Worm (Caenorhabditis elegans) whole organism, young adult: ENCODE measurements around the gene vha-2.

Source experiments
- B0019.2 ChIP-seq: fragments of 200-800 bp; sonication (Bioruptor generic); conservative IDR thresholded peaks from 2 replicates; pipeline ENCODE4 v1.3.6; 2022; ENCODE audit warnings: missing genetic modification reagents, missing genetic modification characterization, missing compliant biosample characterization
- B0035.1 ChIP-seq: sonication (generic microtip); optimal IDR thresholded peaks from 2 replicates; lab custom pipeline; 2016; ENCODE audit warnings: missing genetic modification characterization, mild to moderate bottlenecking, missing compliant biosample characterization, missing genotype, missing genetic modification reagents
- B0336.3 ChIP-seq: fragments of 200-800 bp; sonication (Bioruptor generic); IDR thresholded peaks from 2 replicates; pipeline ENCODE4 v1.3.6; 2022; ENCODE audit warnings: missing genetic modification characterization, missing compliant biosample characterization
- C06A6.2 ChIP-seq: fragments of 200-800 bp; sonication (Bioruptor generic); conservative IDR thresholded peaks from 2 replicates; pipeline ENCODE4 v1.3.6; 2022; ENCODE audit warnings: missing genetic modification characterization, missing compliant biosample characterization
- C17E4.6 ChIP-seq: fragments of 200-800 bp; sonication (Bioruptor generic); IDR thresholded peaks from 2 replicates; pipeline ENCODE4 v1.3.6; 2022; ENCODE audit warnings: missing genetic modification reagents, missing genetic modification characterization, missing compliant biosample characterization
- F10E7.11 ChIP-seq: sonication (generic microtip); optimal IDR thresholded peaks from 2 replicates; lab custom pipeline; 2017; ENCODE audit warnings: mild to moderate bottlenecking, missing genetic modification characterization, moderate library complexity, missing compliant biosample characterization
- F22D6.2 ChIP-seq: sonication (generic microtip); optimal IDR thresholded peaks from 2 replicates; lab custom pipeline; 2016; ENCODE audit warnings: mild to moderate bottlenecking, missing genetic modification characterization, missing compliant biosample characterization
- F49E8.2 ChIP-seq: sonication (generic microtip); optimal IDR thresholded peaks from 3 replicates; lab custom pipeline; 2017; ENCODE audit warnings: missing genetic modification characterization, mild to moderate bottlenecking, missing compliant biosample characterization, antibody characterized with exemption, moderate library complexity; ENCODE audit not compliant: insufficient read depth
- F52B5.7 ChIP-seq: sonication (generic microtip); optimal IDR thresholded peaks from 2 replicates; lab custom pipeline; 2016; ENCODE audit warnings: mild to moderate bottlenecking, missing genetic modification characterization, missing compliant biosample characterization
- F57A8.1 ChIP-seq: fragments of 200-800 bp; sonication (Bioruptor generic); optimal IDR thresholded peaks from 2 replicates; lab custom pipeline; 2018; ENCODE audit warnings: mild to moderate bottlenecking, missing genetic modification characterization, moderate library complexity, missing compliant biosample characterization
- K12H6.12 ChIP-seq: fragments of 200-800 bp; sonication (Bioruptor generic); optimal IDR thresholded peaks from 2 replicates; lab custom pipeline; 2018; ENCODE audit warnings: mild to moderate bottlenecking, missing genetic modification characterization, missing compliant biosample characterization
- Y53G8AR.9 ChIP-seq: fragments of 200-800 bp; sonication (Bioruptor generic); conservative IDR thresholded peaks from 2 replicates; pipeline ENCODE4 v1.3.6; 2022; ENCODE audit warnings: missing genetic modification reagents, missing genetic modification characterization, missing compliant biosample characterization
- Y95B8A.8 ChIP-seq: fragments of 200-800 bp; sonication (Bioruptor generic); IDR thresholded peaks from 2 replicates; pipeline ENCODE4 v1.3.6; 2022; ENCODE audit warnings: missing genetic modification reagents, missing genetic modification characterization, missing compliant biosample characterization
- ama-1 ChIP-seq, 3 experiments: fragments of 150-350 bp in 1 of 3; sonication (generic microtip) in 2 of 3; optimal IDR thresholded peaks; 2 replicates each; lab custom pipeline; 2014 to 2018; ENCODE audit warnings: missing biosample characterization in 2 of 3, missing genetic modification characterization in 2 of 3, missing genetic modification reagents in 2 of 3
- aptf-2 ChIP-seq: fragments of 200-800 bp; sonication (Bioruptor generic); conservative IDR thresholded peaks from 2 replicates; pipeline ENCODE4 v1.3.6; 2022; ENCODE audit warnings: missing genetic modification reagents, missing genetic modification characterization, missing compliant biosample characterization
- atf-7 ChIP-seq: sonication (generic microtip); optimal IDR thresholded peaks from 2 replicates; lab custom pipeline; 2017; ENCODE audit warnings: mild to moderate bottlenecking, missing genetic modification characterization, missing compliant biosample characterization
- athp-1 ChIP-seq: sonication (generic microtip); optimal IDR thresholded peaks from 2 replicates; lab custom pipeline; 2017; ENCODE audit warnings: mild to moderate bottlenecking, missing genetic modification characterization, missing compliant biosample characterization
- attf-3 ChIP-seq: fragments of 200-800 bp; sonication (Bioruptor generic); conservative IDR thresholded peaks from 2 replicates; pipeline ENCODE4 v1.3.6; 2022; ENCODE audit warnings: missing genetic modification reagents, missing genetic modification characterization, missing compliant biosample characterization
- attf-5 ChIP-seq: fragments of 200-800 bp; sonication (Bioruptor generic); optimal IDR thresholded peaks from 2 replicates; lab custom pipeline; 2018; ENCODE audit warnings: mild to moderate bottlenecking, missing genetic modification characterization, missing compliant biosample characterization
- attf-6 ChIP-seq: fragments of 200-800 bp; sonication (Bioruptor generic); IDR thresholded peaks from 2 replicates; pipeline ENCODE4 v1.3.6; 2022; ENCODE audit warnings: missing genetic modification reagents, missing genetic modification characterization, missing compliant biosample characterization
- cebp-2 ChIP-seq: fragments of 200-800 bp; sonication (Bioruptor generic); IDR thresholded peaks from 2 replicates; pipeline ENCODE4 v1.3.6; 2022; ENCODE audit warnings: missing genetic modification characterization, missing compliant biosample characterization
- dox-1 ChIP-seq: fragments of 200-800 bp; sonication (Bioruptor generic); IDR thresholded peaks from 2 replicates; pipeline ENCODE4 v1.3.6; 2022; ENCODE audit warnings: missing genetic modification reagents, missing genetic modification characterization, missing compliant biosample characterization
- dpff-1 ChIP-seq: sonication (generic microtip); optimal IDR thresholded peaks from 2 replicates; lab custom pipeline; 2017; ENCODE audit warnings: mild to moderate bottlenecking, missing genetic modification characterization, missing compliant biosample characterization
- efl-1 ChIP-seq: fragments of 150-350 bp; optimal IDR thresholded peaks from 2 replicates; lab custom pipeline; 2014; ENCODE audit warnings: missing biosample characterization, missing genetic modification reagents, missing genetic modification characterization
- egl-18 ChIP-seq: fragments of 200-800 bp; sonication (Bioruptor generic); IDR thresholded peaks from 2 replicates; pipeline ENCODE4 v1.3.6; 2022; ENCODE audit warnings: missing genetic modification reagents, missing genetic modification characterization, missing compliant biosample characterization
- egl-44 ChIP-seq: fragments of 200-800 bp; sonication (Bioruptor generic); IDR thresholded peaks from 2 replicates; pipeline ENCODE4 v1.3.6; 2022; ENCODE audit warnings: missing genetic modification reagents, missing genetic modification characterization, missing compliant biosample characterization
- fkh-3 ChIP-seq: sonication (generic microtip); optimal IDR thresholded peaks from 2 replicates; lab custom pipeline; 2016; ENCODE audit warnings: mild to moderate bottlenecking, missing genetic modification characterization, missing compliant biosample characterization
- gei-17 ChIP-seq: fragments of 200-800 bp; sonication (Bioruptor generic); optimal IDR thresholded peaks from 2 replicates; lab custom pipeline; 2018; ENCODE audit warnings: mild to moderate bottlenecking, missing genetic modification characterization, missing compliant biosample characterization
- hsf-1 ChIP-seq: fragments of 200-800 bp; sonication (Bioruptor generic); IDR thresholded peaks from 2 replicates; pipeline ENCODE4 v1.3.6; 2022; ENCODE audit warnings: missing genetic modification reagents, missing genetic modification characterization, missing compliant biosample characterization
- let-526 ChIP-seq: fragments of 200-800 bp; sonication (Bioruptor generic); IDR thresholded peaks from 2 replicates; pipeline ENCODE4 v1.3.6; 2022; ENCODE audit warnings: missing genetic modification reagents, missing genetic modification characterization, missing compliant biosample characterization
- let-607 ChIP-seq, 2 experiments: fragments of 200-800 bp in 1 of 2; sonication (Bioruptor generic) in 1 of 2; sonication (generic microtip) in 1 of 2; optimal IDR thresholded peaks; 2 replicates each; lab custom pipeline; 2016 to 2018; ENCODE audit warnings: mild to moderate bottlenecking in 2 of 2, missing compliant biosample characterization in 2 of 2, missing genetic modification characterization in 2 of 2, moderate library complexity in 2 of 2, missing genotype in 1 of 2
- lin-26 ChIP-seq: fragments of 200-800 bp; sonication (Bioruptor generic); IDR thresholded peaks from 2 replicates; pipeline ENCODE4 v1.3.6; 2022; ENCODE audit warnings: missing genetic modification reagents, missing genetic modification characterization, missing compliant biosample characterization
- lin-35 ChIP-seq, 3 experiments: fragments of 150-350 bp in 2 of 3; sonication (generic microtip) in 1 of 3; optimal IDR thresholded peaks; 2 replicates each; lab custom pipeline; 2014 to 2018; ENCODE audit warnings: missing biosample characterization in 3 of 3, missing genetic modification characterization in 3 of 3, missing genetic modification reagents in 3 of 3
- lin-40 ChIP-seq: sonication (generic microtip); optimal IDR thresholded peaks from 2 replicates; lab custom pipeline; 2016; ENCODE audit warnings: missing genetic modification characterization, mild to moderate bottlenecking, missing compliant biosample characterization, missing genotype, missing genetic modification reagents
- lin-54 ChIP-seq: fragments of 200-800 bp; sonication (Bioruptor generic); optimal IDR thresholded peaks from 2 replicates; lab custom pipeline; 2018; ENCODE audit warnings: mild to moderate bottlenecking, missing genetic modification characterization, missing compliant biosample characterization
- lsl-1 ChIP-seq: fragments of 200-800 bp; sonication (Bioruptor generic); optimal IDR thresholded peaks from 2 replicates; lab custom pipeline; 2018; ENCODE audit warnings: mild to moderate bottlenecking, missing genetic modification characterization, moderate library complexity, missing compliant biosample characterization
- madf-3 ChIP-seq: fragments of 200-800 bp; sonication (Bioruptor generic); IDR thresholded peaks from 2 replicates; pipeline ENCODE4 v1.3.6; 2022; ENCODE audit warnings: missing genetic modification reagents, missing genetic modification characterization, missing compliant biosample characterization
- madf-6 ChIP-seq: fragments of 200-800 bp; sonication (Bioruptor generic); IDR thresholded peaks from 2 replicates; pipeline ENCODE4 v1.3.6; 2022; ENCODE audit warnings: missing genetic modification reagents, missing genetic modification characterization, missing compliant biosample characterization
- madf-8 ChIP-seq: fragments of 200-800 bp; sonication (Bioruptor generic); conservative IDR thresholded peaks from 2 replicates; pipeline ENCODE4 v1.3.6; 2022; ENCODE audit warnings: missing genetic modification reagents, missing genetic modification characterization, missing compliant biosample characterization
- nhr-120 ChIP-seq: fragments of 200-800 bp; sonication (Bioruptor generic); IDR thresholded peaks from 2 replicates; pipeline ENCODE4 v1.3.6; 2022; ENCODE audit warnings: missing genetic modification characterization, missing compliant biosample characterization
- rpc-1 ChIP-seq, 2 experiments: fragments of 150-350 bp in 1 of 2; sonication (generic microtip) in 1 of 2; optimal IDR thresholded peaks; 2 replicates each; lab custom pipeline; 2014 to 2018; ENCODE audit warnings: missing biosample characterization in 1 of 2, missing genetic modification characterization in 1 of 2, missing genetic modification reagents in 1 of 2, missing genotype in 1 of 2
- snpc-1.1 ChIP-seq: sonication (generic microtip); optimal IDR thresholded peaks from 2 replicates; lab custom pipeline; 2017; ENCODE audit warnings: missing genetic modification characterization, mild to moderate bottlenecking, missing compliant biosample characterization, antibody characterized with exemption, moderate library complexity, missing genotype, missing genetic modification reagents; ENCODE audit not compliant: insufficient read depth
- snpc-3.4 ChIP-seq: sonication (generic microtip); optimal IDR thresholded peaks from 2 replicates; lab custom pipeline; 2017; ENCODE audit warnings: missing genetic modification characterization, mild to moderate bottlenecking, missing compliant biosample characterization, antibody characterized with exemption, moderate library complexity, missing genotype, missing genetic modification reagents
- tbx-9 ChIP-seq: sonication (generic microtip); optimal IDR thresholded peaks from 2 replicates; lab custom pipeline; 2016; ENCODE audit warnings: borderline replicate concordance, missing genetic modification characterization, inconsistent platforms, missing compliant biosample characterization
- unc-62 ChIP-seq: fragments of 150-350 bp; optimal IDR thresholded peaks from 2 replicates; lab custom pipeline; 2014; ENCODE audit warnings: missing biosample characterization, missing genetic modification reagents, missing genetic modification characterization
- zim-3 ChIP-seq: sonication (generic microtip); optimal IDR thresholded peaks from 2 replicates; lab custom pipeline; 2017; ENCODE audit warnings: mild to moderate bottlenecking, missing genetic modification characterization, moderate library complexity, missing compliant biosample characterization
- ztf-28 ChIP-seq: fragments of 200-800 bp; sonication (Bioruptor generic); IDR thresholded peaks from 2 replicates; pipeline ENCODE4 v1.3.6; 2022; ENCODE audit warnings: missing genetic modification reagents, missing genetic modification characterization, missing compliant biosample characterization
- ztf-6 ChIP-seq: fragments of 200-800 bp; sonication (Bioruptor generic); IDR thresholded peaks from 2 replicates; pipeline ENCODE4 v1.3.6; 2022; ENCODE audit warnings: missing genetic modification reagents, missing genetic modification characterization, missing compliant biosample characterization

The vha-2 gene

ce11 chrIII:9817894-9818293 is 35.9 kb downstream of the vha-2 start:
- peak; percentile 93 for TF ChIP-seq lsl-1 (GFP tag; lab: Kevin White, UChicago)
- TF ChIP-seq F49E8.2 (tag; lab: Kevin White, UChicago), result peak; percentile 26
- TF ChIP-seq snpc-1.1 (tag; lab: Kevin White, UChicago), result no peak
- TF ChIP-seq gei-17 (GFP tag; lab: Kevin White, UChicago), result no peak
- no peak for TF ChIP-seq lin-35 (GFP tag; optimal IDR thresholded peaks at IDR 0.05; lab: Kevin White, UChicago)
- TF ChIP-seq madf-3 (GFP tag; lab: Robert Waterston, UW), result no peak
- no peak for TF ChIP-seq C06A6.2 (GFP tag; lab: Robert Waterston, UW)
- no peak for TF ChIP-seq aptf-2 (GFP tag; lab: Robert Waterston, UW)
- no peak for TF ChIP-seq athp-1 (tag; lab: Kevin White, UChicago)
- no peak for TF ChIP-seq Y95B8A.8 (GFP tag; lab: Robert Waterston, UW)
- TF ChIP-seq nhr-120 (GFP tag; lab: Robert Waterston, UW), result no peak
- peak; percentile 60 for TF ChIP-seq madf-6
- no peak for TF ChIP-seq B0336.3 (GFP tag; lab: Robert Waterston, UW)
- no peak for TF ChIP-seq zim-3
- TF ChIP-seq let-607 (tag; optimal IDR thresholded peaks at IDR 0.05; lab: Kevin White, UChicago), result no peak
- peak; percentile 1 for TF ChIP-seq snpc-3.4 (tag; lab: Kevin White, UChicago)
- TF ChIP-seq let-526 (GFP tag; lab: Robert Waterston, UW), result no peak
- TF ChIP-seq ztf-6 (GFP tag; lab: Robert Waterston, UW), result no peak
- TF ChIP-seq Y53G8AR.9 (GFP tag; lab: Robert Waterston, UW), result no peak
- TF ChIP-seq attf-3 (GFP tag; lab: Robert Waterston, UW), result no peak
- TF ChIP-seq ama-1 (optimal IDR thresholded peaks at IDR 0.05; lab: Kevin White, UChicago), result no peak
- no peak for TF ChIP-seq ama-1 (GFP tag; optimal IDR thresholded peaks at IDR 0.05; lab: Kevin White, UChicago)
- TF ChIP-seq C17E4.6, result no peak
- TF ChIP-seq lin-40 (tag; lab: Kevin White, UChicago), result no peak
- no peak for TF ChIP-seq ztf-28 (GFP tag; lab: Robert Waterston, UW)
- TF ChIP-seq unc-62 (GFP tag; lab: Kevin White, UChicago), result no peak
- peak; percentile 30; the same call in 1 of the 2 replicates for TF ChIP-seq dox-1 (GFP tag; lab: Robert Waterston, UW)
- peak; percentile 45 for TF ChIP-seq lin-54
- no peak for TF ChIP-seq hsf-1 (GFP tag; lab: Robert Waterston, UW)
- no peak for TF ChIP-seq fkh-3 (tag; lab: Kevin White, UChicago)
- no peak for TF ChIP-seq B0019.2
- no peak for TF ChIP-seq tbx-9 (tag; lab: Kevin White, UChicago)
- TF ChIP-seq F10E7.11 (tag; lab: Kevin White, UChicago), result no peak
- TF ChIP-seq cebp-2 (GFP tag; lab: Robert Waterston, UW), result no peak
- TF ChIP-seq B0035.1 (tag; lab: Kevin White, UChicago), result no peak
- TF ChIP-seq atf-7 (tag; lab: Kevin White, UChicago), result no peak
- no peak for TF ChIP-seq F57A8.1 (GFP tag; lab: Kevin White, UChicago)
- TF ChIP-seq egl-18 (GFP tag; lab: Robert Waterston, UW), result no peak
- no peak for TF ChIP-seq F52B5.7 (tag; lab: Kevin White, UChicago)
- TF ChIP-seq attf-6 (GFP tag; lab: Robert Waterston, UW), result no peak
- TF ChIP-seq K12H6.12 (tag; lab: Kevin White, UChicago), result no peak
- no peak for TF ChIP-seq attf-5 (GFP tag; lab: Kevin White, UChicago)
- TF ChIP-seq madf-8 (GFP tag; lab: Robert Waterston, UW), result 0 out of 2 replicates have a peak, but pooled peaks have one; percentile 24
- TF ChIP-seq rpc-1 (optimal IDR thresholded peaks at IDR 0.05; lab: Kevin White, UChicago), result no peak
- no peak for TF ChIP-seq rpc-1 (tag; optimal IDR thresholded peaks at IDR 0.05; lab: Kevin White, UChicago)
- TF ChIP-seq F22D6.2 (tag; lab: Kevin White, UChicago), result no peak
- no peak for TF ChIP-seq dpff-1 (tag; lab: Kevin White, UChicago)
- no peak for TF ChIP-seq lin-26 (GFP tag; lab: Robert Waterston, UW)
- TF ChIP-seq efl-1 (GFP tag; lab: Kevin White, UChicago), result peak; percentile 35
- no peak for TF ChIP-seq egl-44
